Worm (Caenorhabditis elegans) whole organism, L4 larva: ENCODE measurements around the gene F59C12.4.

ENCODE experiments used
- D1046.2 ChIP-seq: fragments of 200-800 bp; sonication (Bioruptor generic); IDR thresholded peaks from 2 replicates; pipeline ENCODE4 v1.3.6; 2022; ENCODE audit warnings: missing genetic modification characterization, missing compliant biosample characterization
- Y5F2A.4 ChIP-seq: fragments of 200-800 bp; sonication (Bioruptor generic); optimal IDR thresholded peaks from 2 replicates; lab custom pipeline; 2018; ENCODE audit warnings: mild to moderate bottlenecking, missing genetic modification characterization, missing compliant biosample characterization
- Y75B8A.6 ChIP-seq: fragments of 200-800 bp; sonication (Bioruptor generic); IDR thresholded peaks from 2 replicates; pipeline ENCODE4 v1.3.6; 2022; ENCODE audit warnings: missing genetic modification reagents, missing genetic modification characterization, missing compliant biosample characterization
- arid-1 ChIP-seq: fragments of 200-800 bp; sonication (Bioruptor generic); conservative IDR thresholded peaks from 2 replicates; pipeline ENCODE4 v1.3.6; 2022; ENCODE audit warnings: missing genetic modification reagents, missing genetic modification characterization, missing compliant biosample characterization
- attf-4 ChIP-seq: sonication (generic microtip); optimal IDR thresholded peaks from 3 replicates; lab custom pipeline; 2017; ENCODE audit warnings: missing biosample characterization, missing genetic modification characterization
- ceh-32 ChIP-seq: sonication (generic microtip); optimal IDR thresholded peaks from 2 replicates; lab custom pipeline; 2016; ENCODE audit warnings: mild to moderate bottlenecking, missing genetic modification characterization, missing compliant biosample characterization; ENCODE audit not compliant: poor library complexity
- ceh-44 ChIP-seq: fragments of 200-800 bp; sonication (Bioruptor generic); IDR thresholded peaks from 2 replicates; pipeline ENCODE4 v1.3.6; 2022; ENCODE audit warnings: missing genetic modification reagents, missing genetic modification characterization, missing compliant biosample characterization
- daf-12 ChIP-seq: fragments of 150-350 bp; optimal IDR thresholded peaks from 2 replicates; lab custom pipeline; 2014; ENCODE audit warnings: missing biosample characterization, missing genetic modification reagents, missing genetic modification characterization
- daf-19 ChIP-seq: fragments of 200-800 bp; sonication (Bioruptor generic); conservative IDR thresholded peaks from 2 replicates; pipeline ENCODE4 v1.3.6; 2022; ENCODE audit warnings: missing genetic modification characterization, missing compliant biosample characterization
- dmd-6 ChIP-seq: fragments of 200-800 bp; sonication (Bioruptor generic); IDR thresholded peaks from 2 replicates; pipeline ENCODE4 v1.3.6; 2022; ENCODE audit warnings: missing genetic modification reagents, missing genetic modification characterization, missing compliant biosample characterization
- dpl-1 ChIP-seq: fragments of 150-350 bp; optimal IDR thresholded peaks from 2 replicates; lab custom pipeline; 2014; ENCODE audit warnings: missing biosample characterization, missing genetic modification reagents, missing genetic modification characterization
- duxl-1 ChIP-seq: sonication (generic microtip); optimal IDR thresholded peaks from 2 replicates; lab custom pipeline; 2016; ENCODE audit warnings: mild to moderate bottlenecking, missing genetic modification characterization, moderate library complexity, missing compliant biosample characterization; ENCODE audit not compliant: poor library complexity
- dve-1 ChIP-seq: sonication (generic microtip); optimal IDR thresholded peaks from 2 replicates; lab custom pipeline; 2017; ENCODE audit warnings: antibody characterized with exemption, mild to moderate bottlenecking, missing genetic modification characterization, missing compliant biosample characterization; ENCODE audit not compliant: insufficient read depth
- egl-27 ChIP-seq: sonication (generic microtip); optimal IDR thresholded peaks from 3 replicates; lab custom pipeline; 2017; ENCODE audit warnings: missing biosample characterization, missing genetic modification reagents, missing genetic modification characterization
- egl-43 ChIP-seq: fragments of 200-800 bp; sonication (Bioruptor generic); IDR thresholded peaks from 2 replicates; pipeline ENCODE4 v1.3.6; 2022; ENCODE audit warnings: missing genetic modification reagents, missing genetic modification characterization, missing compliant biosample characterization
- gei-8 ChIP-seq: fragments of 200-800 bp; sonication (Bioruptor generic); optimal IDR thresholded peaks from 2 replicates; lab custom pipeline; 2018; ENCODE audit warnings: mild to moderate bottlenecking, missing genetic modification characterization, missing compliant biosample characterization
- hif-1 ChIP-seq, 2 experiments: sonication (generic microtip); optimal IDR thresholded peaks; 2 replicates each; lab custom pipeline; 2016 to 2017; ENCODE audit warnings: missing compliant biosample characterization in 2 of 2, missing genetic modification characterization in 2 of 2, missing genetic modification reagents in 2 of 2, missing genotype in 2 of 2, mild to moderate bottlenecking in 1 of 2
- hlh-11 ChIP-seq: fragments of 200-800 bp; sonication (Bioruptor generic); optimal IDR thresholded peaks from 2 replicates; lab custom pipeline; 2018; ENCODE audit warnings: mild to moderate bottlenecking, missing genetic modification characterization, missing compliant biosample characterization
- hlh-30 ChIP-seq: sonication (generic microtip); optimal IDR thresholded peaks from 2 replicates; lab custom pipeline; 2017; ENCODE audit warnings: antibody characterized with exemption, mild to moderate bottlenecking, missing genetic modification characterization, missing compliant biosample characterization; ENCODE audit not compliant: insufficient read depth
- lim-7 ChIP-seq: fragments of 200-800 bp; sonication (Bioruptor generic); IDR thresholded peaks from 2 replicates; pipeline ENCODE4 v1.3.6; 2022; ENCODE audit warnings: missing genetic modification characterization, missing compliant biosample characterization
- lin-39 ChIP-seq: fragments of 150-350 bp; optimal IDR thresholded peaks from 2 replicates; lab custom pipeline; 2014; ENCODE audit warnings: missing biosample characterization, missing genetic modification reagents, missing genetic modification characterization
- lir-3 ChIP-seq: sonication (generic microtip); optimal IDR thresholded peaks from 2 replicates; lab custom pipeline; 2016; ENCODE audit warnings: mild to moderate bottlenecking, missing genetic modification characterization, missing compliant biosample characterization
- mdl-1 ChIP-seq, 2 experiments: fragments of 150-350 bp in 1 of 2; sonication (generic microtip) in 1 of 2; optimal IDR thresholded peaks; 2 replicates each; lab custom pipeline; 2014 to 2017; ENCODE audit warnings: missing biosample characterization in 2 of 2, missing genetic modification characterization in 2 of 2
- mes-2 ChIP-seq: sonication (generic microtip); optimal IDR thresholded peaks from 2 replicates; lab custom pipeline; 2016; ENCODE audit warnings: missing genotype, mild to moderate bottlenecking, missing genetic modification characterization, missing compliant biosample characterization; ENCODE audit not compliant: poor library complexity, severe bottlenecking
- nhr-10 ChIP-seq: fragments of 150-350 bp; optimal IDR thresholded peaks from 2 replicates; lab custom pipeline; 2014; ENCODE audit warnings: missing biosample characterization, missing genetic modification characterization
- nhr-28 ChIP-seq: fragments of 150-350 bp; optimal IDR thresholded peaks from 2 replicates; lab custom pipeline; 2014; ENCODE audit warnings: missing biosample characterization, missing genetic modification characterization
- nhr-41 ChIP-seq: fragments of 200-800 bp; sonication (Bioruptor generic); IDR thresholded peaks from 2 replicates; pipeline ENCODE4 v1.3.6; 2022; ENCODE audit warnings: missing genetic modification reagents, missing genetic modification characterization, missing compliant biosample characterization
- nhr-42 ChIP-seq: fragments of 200-800 bp; sonication (Bioruptor generic); IDR thresholded peaks from 2 replicates; pipeline ENCODE4 v1.3.6; 2022; ENCODE audit warnings: missing genetic modification characterization, missing compliant biosample characterization
- pqm-1 ChIP-seq: sonication (generic microtip); optimal IDR thresholded peaks from 2 replicates; lab custom pipeline; 2017; ENCODE audit warnings: missing biosample characterization, missing genetic modification characterization
- saeg-2 ChIP-seq: fragments of 200-800 bp; sonication (Bioruptor generic); IDR thresholded peaks from 2 replicates; pipeline ENCODE4 v1.3.6; 2022; ENCODE audit warnings: missing genetic modification reagents, missing genetic modification characterization, missing compliant biosample characterization
- set-16 ChIP-seq: fragments of 200-800 bp; sonication (Bioruptor generic); IDR thresholded peaks from 2 replicates; pipeline ENCODE4 v1.3.6; 2022; ENCODE audit warnings: missing genetic modification reagents, missing genetic modification characterization, missing compliant biosample characterization
- skn-1 ChIP-seq: fragments of 150-350 bp; optimal IDR thresholded peaks from 2 replicates; lab custom pipeline; 2014; ENCODE audit warnings: missing biosample characterization, missing genetic modification characterization
- snpc-4 ChIP-seq: fragments of 150-350 bp; optimal IDR thresholded peaks from 2 replicates; lab custom pipeline; 2014; ENCODE audit warnings: missing biosample characterization, missing genetic modification characterization
- spr-1 ChIP-seq: sonication (generic microtip); optimal IDR thresholded peaks from 2 replicates; lab custom pipeline; 2016; ENCODE audit warnings: mild to moderate bottlenecking, missing genetic modification characterization, missing compliant biosample characterization
- spr-3 ChIP-seq: fragments of 200-800 bp; sonication (Bioruptor generic); optimal IDR thresholded peaks from 2 replicates; lab custom pipeline; 2018; ENCODE audit warnings: mild to moderate bottlenecking, missing genetic modification characterization, missing compliant biosample characterization
- unc-130 ChIP-seq: sonication (generic microtip); optimal IDR thresholded peaks from 2 replicates; lab custom pipeline; 2016; ENCODE audit warnings: missing genetic modification reagents, missing genetic modification characterization, missing compliant biosample characterization
- vab-7 ChIP-seq: fragments of 200-800 bp; sonication (Bioruptor generic); IDR thresholded peaks from 2 replicates; pipeline ENCODE4 v1.3.6; 2022; ENCODE audit warnings: missing genetic modification reagents, missing genetic modification characterization, missing compliant biosample characterization
- zfp-3 ChIP-seq: fragments of 200-800 bp; sonication (Bioruptor generic); conservative IDR thresholded peaks from 2 replicates; pipeline ENCODE4 v1.3.6; 2022; ENCODE audit warnings: missing genetic modification reagents, missing genetic modification characterization, missing compliant biosample characterization
- ztf-11 ChIP-seq: fragments of 150-350 bp; optimal IDR thresholded peaks from 2 replicates; lab custom pipeline; 2014; ENCODE audit warnings: missing biosample characterization, missing genetic modification characterization

F59C12.4 gene

ce11 chrX:16634708-16635107 is 32.3 kb upstream of the F59C12.4 start (continued):
- TF ChIP-seq spr-3 (GFP tag; lab: Kevin White, UChicago) (peak; percentile 59), unc-130 (GFP tag; lab: Kevin White, UChicago) (peak; percentile 71), daf-19 (GFP tag; lab: Robert Waterston, UW) (no peak; the same call in 1 of the 2 replicates), nhr-10 (peak; percentile 14), zfp-3 (0 out of 2 replicates have a peak, but pooled peaks have one; percentile 47), saeg-2 (peak; percentile 59; the same call in 1 of the 2 replicates), gei-8 (GFP tag; lab: Kevin White, UChicago) (peak; percentile 77), lin-39 (tag; lab: Kevin White, UChicago) (no peak), dpl-1 (peak; percentile 51), hlh-30 (tag; lab: Kevin White, UChicago) (peak; percentile 79), mdl-1 (tag; optimal IDR thresholded peaks at IDR 0.05; lab: Kevin White, UChicago) (peak; percentile 49 to 66), lim-7 (GFP tag; lab: Robert Waterston, UW) (peak; percentile 87; the same call in 1 of the 2 replicates), daf-12 (tag; lab: Kevin White, UChicago) (no peak), Y75B8A.6 (peak; percentile 83; the same call in 1 of the 2 replicates), arid-1 (GFP tag; lab: Robert Waterston, UW) (peak; percentile 73), ztf-11 (tag; lab: Kevin White, UChicago) (no peak), snpc-4 (tag; lab: Kevin White, UChicago) (no peak), nhr-42 (GFP tag; lab: Robert Waterston, UW) (peak; percentile 80), set-16 (peak; percentile 60), spr-1 (tag; lab: Kevin White, UChicago) (peak; percentile 76), vab-7 (GFP tag; lab: Robert Waterston, UW) (peak; percentile 84), hif-1 (tag; optimal IDR thresholded peaks at IDR 0.05; lab: Kevin White, UChicago) (peak in 1 of 2 experiments; percentile 75), ceh-32 (tag; lab: Kevin White, UChicago) (peak; percentile 10), nhr-28 (tag; lab: Kevin White, UChicago) (peak; percentile 63)

ce11 chrX:16634103-16634502 is 31.7 kb upstream of the F59C12.4 start:
- TF ChIP-seq pqm-1 (tag; lab: Kevin White, UChicago), result peak; percentile 8
- TF ChIP-seq daf-12 (tag; lab: Kevin White, UChicago), result no peak
- TF ChIP-seq gei-8 (GFP tag; lab: Kevin White, UChicago), result no peak
- TF ChIP-seq dmd-6 (GFP tag; lab: Robert Waterston, UW), result peak; percentile 53; the same call in 1 of the 2 replicates
- no peak for TF ChIP-seq mes-2 (tag; lab: Kevin White, UChicago)
- TF ChIP-seq dve-1, result peak; percentile 30
- TF ChIP-seq egl-27, result no peak
- no peak for TF ChIP-seq duxl-1 (tag; lab: Kevin White, UChicago)
- TF ChIP-seq attf-4, result no peak
- no peak for TF ChIP-seq egl-43 (GFP tag; lab: Robert Waterston, UW)
- TF ChIP-seq D1046.2, result no peak
- TF ChIP-seq lir-3 (tag; lab: Kevin White, UChicago), result no peak
- TF ChIP-seq Y5F2A.4, result no peak
- no peak for TF ChIP-seq lin-39 (tag; lab: Kevin White, UChicago)
- no peak for TF ChIP-seq nhr-41 (GFP tag; lab: Robert Waterston, UW)
- peak; percentile 11 for TF ChIP-seq hlh-11 (tag; lab: Kevin White, UChicago)
- TF ChIP-seq ceh-44 (GFP tag; lab: Robert Waterston, UW), result no peak
- TF ChIP-seq skn-1 (tag; lab: Kevin White, UChicago), result no peak
